Worm (Caenorhabditis elegans) whole organism, young adult: ENCODE results near the gene oac-1.

ENCODE experiments used
- B0035.1 ChIP-seq: sonication (generic microtip); optimal IDR thresholded peaks from 2 replicates; lab custom pipeline; 2016; ENCODE audit warnings: missing genetic modification characterization, mild to moderate bottlenecking, missing compliant biosample characterization, missing genotype, missing genetic modification reagents
- B0336.3 ChIP-seq: fragments of 200-800 bp; sonication (Bioruptor generic); IDR thresholded peaks from 2 replicates; pipeline ENCODE4 v1.3.6; 2022; ENCODE audit warnings: missing genetic modification characterization, missing compliant biosample characterization
- F10E7.11 ChIP-seq: sonication (generic microtip); optimal IDR thresholded peaks from 2 replicates; lab custom pipeline; 2017; ENCODE audit warnings: mild to moderate bottlenecking, missing genetic modification characterization, moderate library complexity, missing compliant biosample characterization
- F37B4.10 ChIP-seq: fragments of 200-800 bp; sonication (Bioruptor generic); IDR thresholded peaks from 2 replicates; pipeline ENCODE4 v1.3.6; 2022; ENCODE audit warnings: missing genetic modification characterization, missing compliant biosample characterization
- F57A8.1 ChIP-seq: fragments of 200-800 bp; sonication (Bioruptor generic); optimal IDR thresholded peaks from 2 replicates; lab custom pipeline; 2018; ENCODE audit warnings: mild to moderate bottlenecking, missing genetic modification characterization, moderate library complexity, missing compliant biosample characterization
- K11D2.4 ChIP-seq: fragments of 200-800 bp; sonication (Bioruptor generic); IDR thresholded peaks from 2 replicates; pipeline ENCODE4 v1.3.6; 2022; ENCODE audit warnings: missing genetic modification reagents, missing genetic modification characterization, missing compliant biosample characterization
- K12H6.12 ChIP-seq: fragments of 200-800 bp; sonication (Bioruptor generic); optimal IDR thresholded peaks from 2 replicates; lab custom pipeline; 2018; ENCODE audit warnings: mild to moderate bottlenecking, missing genetic modification characterization, missing compliant biosample characterization
- T07F8.4 ChIP-seq: sonication (generic microtip); optimal IDR thresholded peaks from 2 replicates; lab custom pipeline; 2016; ENCODE audit warnings: mild to moderate bottlenecking, missing genetic modification characterization, moderate library complexity, missing compliant biosample characterization
- Y53G8AR.9 ChIP-seq: fragments of 200-800 bp; sonication (Bioruptor generic); conservative IDR thresholded peaks from 2 replicates; pipeline ENCODE4 v1.3.6; 2022; ENCODE audit warnings: missing genetic modification reagents, missing genetic modification characterization, missing compliant biosample characterization
- Y79H2A.3 ChIP-seq: fragments of 200-800 bp; sonication (Bioruptor generic); conservative IDR thresholded peaks from 2 replicates; pipeline ENCODE4 v1.3.6; 2022; ENCODE audit warnings: missing genetic modification reagents, missing genetic modification characterization, missing compliant biosample characterization
- ama-1 ChIP-seq, 3 experiments: fragments of 150-350 bp in 1 of 3; sonication (generic microtip) in 2 of 3; optimal IDR thresholded peaks; 2 replicates each; lab custom pipeline; 2014 to 2018; ENCODE audit warnings: missing biosample characterization in 2 of 3, missing genetic modification characterization in 2 of 3, missing genetic modification reagents in 2 of 3
- aptf-3 ChIP-seq: fragments of 200-800 bp; sonication (Bioruptor generic); IDR thresholded peaks from 2 replicates; pipeline ENCODE4 v1.3.6; 2022; ENCODE audit warnings: missing genetic modification characterization, missing compliant biosample characterization
- attf-3 ChIP-seq: fragments of 200-800 bp; sonication (Bioruptor generic); conservative IDR thresholded peaks from 2 replicates; pipeline ENCODE4 v1.3.6; 2022; ENCODE audit warnings: missing genetic modification reagents, missing genetic modification characterization, missing compliant biosample characterization
- bed-1 ChIP-seq: fragments of 200-800 bp; sonication (Bioruptor generic); IDR thresholded peaks from 2 replicates; pipeline ENCODE4 v1.3.6; 2022; ENCODE audit warnings: missing genetic modification reagents, missing genetic modification characterization, missing compliant biosample characterization
- cebp-1 ChIP-seq, 2 experiments: fragments of 200-800 bp in 1 of 2; sonication (Bioruptor generic) in 1 of 2; sonication (generic microtip) in 1 of 2; IDR thresholded peaks in 1 of 2; optimal IDR thresholded peaks in 1 of 2; 2 replicates each; pipeline versions ENCODE4 v1.3.6 to Lab custom; 2017 to 2022; ENCODE audit warnings: missing compliant biosample characterization in 2 of 2, missing genetic modification characterization in 2 of 2, mild to moderate bottlenecking in 1 of 2, missing genetic modification reagents in 1 of 2, moderate library complexity in 1 of 2
- cebp-2 ChIP-seq: fragments of 200-800 bp; sonication (Bioruptor generic); IDR thresholded peaks from 2 replicates; pipeline ENCODE4 v1.3.6; 2022; ENCODE audit warnings: missing genetic modification characterization, missing compliant biosample characterization
- ceh-100 ChIP-seq: fragments of 200-800 bp; sonication (Bioruptor generic); IDR thresholded peaks from 2 replicates; pipeline ENCODE4 v1.3.6; 2022; ENCODE audit warnings: missing genetic modification reagents, missing genetic modification characterization, missing compliant biosample characterization
- ceh-27 ChIP-seq: fragments of 200-800 bp; sonication (Bioruptor generic); optimal IDR thresholded peaks from 2 replicates; lab custom pipeline; 2018; ENCODE audit warnings: mild to moderate bottlenecking, missing genetic modification characterization, moderate library complexity, missing compliant biosample characterization
- ceh-91 ChIP-seq: fragments of 200-800 bp; sonication (Bioruptor generic); IDR thresholded peaks from 2 replicates; pipeline ENCODE4 v1.3.6; 2022; ENCODE audit warnings: missing genetic modification reagents, missing genetic modification characterization, missing compliant biosample characterization
- chd-7 ChIP-seq: sonication (generic microtip); optimal IDR thresholded peaks from 2 replicates; lab custom pipeline; 2016; ENCODE audit warnings: mild to moderate bottlenecking, missing genetic modification characterization, moderate library complexity, missing compliant biosample characterization
- dox-1 ChIP-seq: fragments of 200-800 bp; sonication (Bioruptor generic); IDR thresholded peaks from 2 replicates; pipeline ENCODE4 v1.3.6; 2022; ENCODE audit warnings: missing genetic modification reagents, missing genetic modification characterization, missing compliant biosample characterization
- egl-18 ChIP-seq: fragments of 200-800 bp; sonication (Bioruptor generic); IDR thresholded peaks from 2 replicates; pipeline ENCODE4 v1.3.6; 2022; ENCODE audit warnings: missing genetic modification reagents, missing genetic modification characterization, missing compliant biosample characterization
- fkh-3 ChIP-seq: sonication (generic microtip); optimal IDR thresholded peaks from 2 replicates; lab custom pipeline; 2016; ENCODE audit warnings: mild to moderate bottlenecking, missing genetic modification characterization, missing compliant biosample characterization
- gei-17 ChIP-seq: fragments of 200-800 bp; sonication (Bioruptor generic); optimal IDR thresholded peaks from 2 replicates; lab custom pipeline; 2018; ENCODE audit warnings: mild to moderate bottlenecking, missing genetic modification characterization, missing compliant biosample characterization
- hrde-1 ChIP-seq: sonication (generic microtip); optimal IDR thresholded peaks from 2 replicates; lab custom pipeline; 2016; ENCODE audit warnings: missing genetic modification characterization, mild to moderate bottlenecking, missing compliant biosample characterization, moderate library complexity, missing genotype, missing genetic modification reagents, borderline replicate concordance
- lag-1 ChIP-seq: fragments of 200-800 bp; sonication (Bioruptor generic); IDR thresholded peaks from 2 replicates; pipeline ENCODE4 v1.3.6; 2022; ENCODE audit warnings: missing genetic modification reagents, missing genetic modification characterization, missing compliant biosample characterization
- let-526 ChIP-seq: fragments of 200-800 bp; sonication (Bioruptor generic); IDR thresholded peaks from 2 replicates; pipeline ENCODE4 v1.3.6; 2022; ENCODE audit warnings: missing genetic modification reagents, missing genetic modification characterization, missing compliant biosample characterization
- let-607 ChIP-seq, 2 experiments: fragments of 200-800 bp in 1 of 2; sonication (Bioruptor generic) in 1 of 2; sonication (generic microtip) in 1 of 2; optimal IDR thresholded peaks; 2 replicates each; lab custom pipeline; 2016 to 2018; ENCODE audit warnings: mild to moderate bottlenecking in 2 of 2, missing compliant biosample characterization in 2 of 2, missing genetic modification characterization in 2 of 2, moderate library complexity in 2 of 2, missing genotype in 1 of 2
- lin-54 ChIP-seq: fragments of 200-800 bp; sonication (Bioruptor generic); optimal IDR thresholded peaks from 2 replicates; lab custom pipeline; 2018; ENCODE audit warnings: mild to moderate bottlenecking, missing genetic modification characterization, missing compliant biosample characterization
- lsl-1 ChIP-seq: fragments of 200-800 bp; sonication (Bioruptor generic); optimal IDR thresholded peaks from 2 replicates; lab custom pipeline; 2018; ENCODE audit warnings: mild to moderate bottlenecking, missing genetic modification characterization, moderate library complexity, missing compliant biosample characterization
- nfya-2 ChIP-seq: fragments of 200-800 bp; sonication (Bioruptor generic); IDR thresholded peaks from 2 replicates; pipeline ENCODE4 v1.3.6; 2022; ENCODE audit warnings: missing genetic modification reagents, missing genetic modification characterization, missing compliant biosample characterization
- nhr-120 ChIP-seq: fragments of 200-800 bp; sonication (Bioruptor generic); IDR thresholded peaks from 2 replicates; pipeline ENCODE4 v1.3.6; 2022; ENCODE audit warnings: missing genetic modification characterization, missing compliant biosample characterization
- nhr-80 ChIP-seq: sonication (generic microtip); optimal IDR thresholded peaks from 2 replicates; lab custom pipeline; 2016; ENCODE audit warnings: missing genetic modification characterization, missing compliant biosample characterization
- nhr-90 ChIP-seq: sonication (generic microtip); optimal IDR thresholded peaks from 2 replicates; lab custom pipeline; 2016; ENCODE audit warnings: missing genotype, mild to moderate bottlenecking, missing genetic modification characterization, missing compliant biosample characterization
- pbrm-1 ChIP-seq: fragments of 200-800 bp; sonication (Bioruptor generic); IDR thresholded peaks from 2 replicates; pipeline ENCODE4 v1.3.6; 2022; ENCODE audit warnings: missing genetic modification reagents, missing genetic modification characterization, missing compliant biosample characterization
- rec-8 ChIP-seq, 2 experiments: sonication (generic microtip); optimal IDR thresholded peaks; 2 replicates each; lab custom pipeline; 2016; ENCODE audit warnings: mild to moderate bottlenecking in 2 of 2, missing genetic modification characterization in 2 of 2, missing genetic modification reagents in 2 of 2, missing genotype in 2 of 2, missing biosample characterization in 1 of 2, missing compliant biosample characterization in 1 of 2, moderate library complexity in 1 of 2
- somi-1 ChIP-seq: fragments of 200-800 bp; sonication (Bioruptor generic); optimal IDR thresholded peaks from 2 replicates; lab custom pipeline; 2018; ENCODE audit warnings: mild to moderate bottlenecking, missing genetic modification characterization, missing compliant biosample characterization
- sptf-2 ChIP-seq: fragments of 200-800 bp; sonication (Bioruptor generic); optimal IDR thresholded peaks from 2 replicates; lab custom pipeline; 2018; ENCODE audit warnings: mild to moderate bottlenecking, missing genetic modification characterization, missing compliant biosample characterization
- zfh-2 ChIP-seq: fragments of 200-800 bp; sonication (Bioruptor generic); conservative IDR thresholded peaks from 2 replicates; pipeline ENCODE4 v1.3.6; 2022; ENCODE audit warnings: missing genetic modification reagents, missing genetic modification characterization, missing compliant biosample characterization
- ztf-22 ChIP-seq: fragments of 200-800 bp; sonication (Bioruptor generic); optimal IDR thresholded peaks from 2 replicates; lab custom pipeline; 2018; ENCODE audit warnings: mild to moderate bottlenecking, missing genetic modification characterization, moderate library complexity, missing compliant biosample characterization
- ztf-28 ChIP-seq: fragments of 200-800 bp; sonication (Bioruptor generic); IDR thresholded peaks from 2 replicates; pipeline ENCODE4 v1.3.6; 2022; ENCODE audit warnings: missing genetic modification reagents, missing genetic modification characterization, missing compliant biosample characterization

oac-1 gene

ce11 chrV:19527565-19527964 is 28.2 kb downstream of the oac-1 start (continued):
- no peak for TF ChIP-seq ama-1 (optimal IDR thresholded peaks at IDR 0.05; lab: Kevin White, UChicago)
- no peak for TF ChIP-seq ama-1 (GFP tag; optimal IDR thresholded peaks at IDR 0.05; lab: Kevin White, UChicago)
- TF ChIP-seq pbrm-1 (GFP tag; lab: Robert Waterston, UW), result no peak
- TF ChIP-seq, all 124 proteins: peak for 29

- TF ChIP-seq let-526 (GFP tag; lab: Robert Waterston, UW) (no peak), ceh-91 (GFP tag; lab: Robert Waterston, UW) (no peak), lag-1 (GFP tag; lab: Robert Waterston, UW) (no peak)
Observed at ce11 chrV:19526197-19526596, 29.6 kb downstream of the oac-1 start.

ce11 chrV:19524569-19524968 is 31.2 kb downstream of the oac-1 start:
- no peak for TF ChIP-seq K11D2.4
- no peak for TF ChIP-seq sptf-2
- TF ChIP-seq nhr-80, result peak; percentile 32
- no peak for TF ChIP-seq dox-1 (GFP tag; lab: Robert Waterston, UW)
- TF ChIP-seq nhr-120, result no peak
- no peak for TF ChIP-seq rec-8 (tag; optimal IDR thresholded peaks at IDR 0.05; lab: Kevin White, UChicago)
- TF ChIP-seq somi-1, result peak; percentile 59
- no peak for TF ChIP-seq gei-17 (GFP tag; lab: Kevin White, UChicago)
- TF ChIP-seq cebp-1 (GFP tag; IDR thresholded peaks at IDR 0.05; lab: Robert Waterston, UW), result no peak
- peak; percentile 31 for TF ChIP-seq cebp-1 (tag; optimal IDR thresholded peaks at IDR 0.05; lab: Kevin White, UChicago)
- TF ChIP-seq chd-7 (tag; lab: Kevin White, UChicago), result no peak
- TF ChIP-seq egl-18 (GFP tag; lab: Robert Waterston, UW), result no peak
- TF ChIP-seq lin-54 (GFP tag; lab: Kevin White, UChicago), result no peak
- TF ChIP-seq let-607 (tag; optimal IDR thresholded peaks at IDR 0.05; lab: Kevin White, UChicago), result peak; percentile 31 to 45
- TF ChIP-seq aptf-3 (GFP tag; lab: Robert Waterston, UW), result no peak
- 0 out of 2 replicates have a peak, but pooled peaks have one; percentile 27 for TF ChIP-seq B0336.3 (GFP tag; lab: Robert Waterston, UW)

ce11 chrV:19522551-19523137 is 33.1 kb downstream of the oac-1 start:
- TF ChIP-seq K12H6.12, result peak; percentile 85
- peak; percentile 35; the same call in 1 of the 2 replicates for TF ChIP-seq ceh-100
- no peak for TF ChIP-seq B0035.1
- no peak for TF ChIP-seq aptf-3 (GFP tag; lab: Robert Waterston, UW)
- TF ChIP-seq hrde-1 (tag; lab: Kevin White, UChicago), result no peak
- peak; percentile 48 for TF ChIP-seq F57A8.1 (GFP tag; lab: Kevin White, UChicago)
- no peak for TF ChIP-seq cebp-2 (GFP tag; lab: Robert Waterston, UW)
- peak; percentile 41 for TF ChIP-seq fkh-3 (tag; lab: Kevin White, UChicago)
- peak; percentile 91 for TF ChIP-seq ztf-22
- TF ChIP-seq nfya-2 (GFP tag; lab: Robert Waterston, UW), result no peak
- peak; percentile 93 for TF ChIP-seq chd-7 (tag; lab: Kevin White, UChicago)
- TF ChIP-seq ztf-28 (GFP tag; lab: Robert Waterston, UW), result no peak
- no peak for TF ChIP-seq attf-3
- TF ChIP-seq F10E7.11, result peak; percentile 50
- no peak for TF ChIP-seq bed-1
- TF ChIP-seq gei-17 (GFP tag; lab: Kevin White, UChicago), result peak; percentile 82
- TF ChIP-seq zfh-2 (GFP tag; lab: Robert Waterston, UW), result peak; percentile 95
- no peak for TF ChIP-seq Y79H2A.3 (GFP tag; lab: Robert Waterston, UW)
- TF ChIP-seq Y53G8AR.9 (GFP tag; lab: Robert Waterston, UW), result peak; percentile 38; the same call in 1 of the 2 replicates
- TF ChIP-seq rec-8 (tag; optimal IDR thresholded peaks at IDR 0.05; lab: Kevin White, UChicago), result no peak
- TF ChIP-seq somi-1, result peak; percentile 93
- TF ChIP-seq F37B4.10 (GFP tag; lab: Robert Waterston, UW), result no peak
- peak; percentile 69 for TF ChIP-seq ceh-27 (GFP tag; lab: Kevin White, UChicago)
- peak; percentile 25 for TF ChIP-seq nhr-90 (tag; lab: Kevin White, UChicago)
- TF ChIP-seq T07F8.4 (tag; lab: Kevin White, UChicago), result peak; percentile 34
- TF ChIP-seq lsl-1 (GFP tag; lab: Kevin White, UChicago), result no peak
